Worm (Caenorhabditis elegans) whole organism, late embryonic: Measurements from ENCODE around the gene W01B6.5.

Experiments
- dmd-4 ChIP-seq: sonication (generic microtip); optimal IDR thresholded peaks from 2 replicates; lab custom pipeline; 2016; ENCODE audit warnings: borderline replicate concordance, missing genetic modification characterization, missing compliant biosample characterization
- elt-2 ChIP-seq: sonication (generic microtip); optimal IDR thresholded peaks from 2 replicates; lab custom pipeline; 2016; ENCODE audit warnings: missing genetic modification reagents, missing genetic modification characterization, missing compliant biosample characterization
- lin-11 ChIP-seq: fragments of 200-800 bp; sonication (Bioruptor generic); optimal IDR thresholded peaks from 2 replicates; lab custom pipeline; 2018; ENCODE audit warnings: mild to moderate bottlenecking, missing genetic modification characterization, missing compliant biosample characterization
- nfya-1 ChIP-seq: sonication (generic microtip); optimal IDR thresholded peaks from 2 replicates; lab custom pipeline; 2017; ENCODE audit warnings: missing genetic modification characterization, mild to moderate bottlenecking, missing compliant biosample characterization, antibody characterized with exemption, moderate library complexity
- nhr-11 ChIP-seq: fragments of 150-350 bp; optimal IDR thresholded peaks from 2 replicates; lab custom pipeline; 2014; ENCODE audit warnings: missing biosample characterization, missing genetic modification characterization
- pag-3 ChIP-seq: sonication (generic microtip); optimal IDR thresholded peaks from 2 replicates; lab custom pipeline; 2016; ENCODE audit warnings: missing compliant biosample characterization, missing genetic modification characterization, borderline replicate concordance
- pax-1 ChIP-seq: fragments of 150-350 bp; optimal IDR thresholded peaks from 2 replicates; lab custom pipeline; 2014; ENCODE audit warnings: missing biosample characterization, missing genetic modification characterization
- syd-9 ChIP-seq: sonication (generic microtip); optimal IDR thresholded peaks from 2 replicates; lab custom pipeline; 2016; ENCODE audit warnings: mild to moderate bottlenecking, missing genetic modification characterization, moderate library complexity, missing compliant biosample characterization

DNA sequence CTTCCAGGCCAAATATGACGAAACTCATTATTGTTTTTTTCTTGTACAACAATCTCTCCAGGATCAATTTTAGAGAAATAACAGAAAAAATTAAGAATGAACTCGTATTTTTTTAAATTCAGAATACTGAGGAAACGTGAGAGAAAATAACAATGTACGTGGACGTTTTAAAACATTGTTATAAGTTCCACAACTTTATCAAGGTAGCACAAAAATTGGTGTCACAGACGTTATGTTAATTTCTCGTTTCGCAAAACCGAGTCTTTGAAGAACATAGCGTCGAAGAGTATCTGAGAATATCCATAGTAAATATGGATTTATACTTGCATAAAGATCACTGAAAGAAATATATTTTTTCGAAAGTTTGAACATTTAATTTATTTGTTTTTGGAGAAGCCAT is 24.9 kb upstream of the W01B6.5 start, which contains the start of gene T04B2.8:
- TF ChIP-seq pag-3 (tag; lab: Kevin White, UChicago) (no peak), nfya-1 (tag; lab: Kevin White, UChicago) (no peak), pax-1 (no peak), dmd-4 (tag; lab: Kevin White, UChicago) (no peak), syd-9 (no peak), elt-2 (tag; lab: Kevin White, UChicago) (no peak), nhr-11 (tag; lab: Kevin White, UChicago) (no peak), lin-11 (tag; lab: Kevin White, UChicago) (no peak)
